Worm (Caenorhabditis elegans) whole organism, mixed stage, embryonic: ENCODE measurements around the gene srt-18.

Experiments
- M03D4.4 ChIP-seq: sonication (generic microtip); optimal IDR thresholded peaks from 2 replicates; lab custom pipeline; 2017; ENCODE audit warnings: mild to moderate bottlenecking, missing genetic modification characterization, missing compliant biosample characterization
- bed-3 ChIP-seq: fragments of 200-800 bp; sonication (Bioruptor generic); optimal IDR thresholded peaks from 3 replicates; lab custom pipeline; 2018; ENCODE audit warnings: mild to moderate bottlenecking, missing genetic modification characterization, moderate library complexity, missing compliant biosample characterization
- ceh-39 ChIP-seq: fragments of 150-350 bp; optimal IDR thresholded peaks from 2 replicates; lab custom pipeline; 2014; ENCODE audit warnings: missing biosample characterization, missing genetic modification characterization
- ceh-83 ChIP-seq: fragments of 200-800 bp; sonication (Bioruptor generic); optimal IDR thresholded peaks from 2 replicates; lab custom pipeline; 2018; ENCODE audit warnings: mild to moderate bottlenecking, missing genetic modification characterization, missing compliant biosample characterization
- ces-1 ChIP-seq: fragments of 150-350 bp; optimal IDR thresholded peaks from 2 replicates; lab custom pipeline; 2014; ENCODE audit warnings: missing biosample characterization, missing genetic modification reagents, missing genetic modification characterization
- cnd-1 ChIP-seq: fragments of 200-800 bp; sonication (Bioruptor generic); optimal IDR thresholded peaks from 2 replicates; lab custom pipeline; 2018; ENCODE audit warnings: mild to moderate bottlenecking, missing genetic modification characterization, missing compliant biosample characterization
- drap-1 ChIP-seq: fragments of 200-800 bp; sonication (Bioruptor generic); optimal IDR thresholded peaks from 3 replicates; lab custom pipeline; 2018; ENCODE audit warnings: mild to moderate bottlenecking, missing genetic modification characterization, missing compliant biosample characterization
- elt-1 ChIP-seq: sonication (generic microtip); optimal IDR thresholded peaks from 2 replicates; lab custom pipeline; 2017; ENCODE audit warnings: missing genetic modification characterization, mild to moderate bottlenecking, missing compliant biosample characterization, antibody characterized with exemption, moderate library complexity, borderline replicate concordance; ENCODE audit not compliant: insufficient read depth
- flh-1 ChIP-seq: fragments of 200-800 bp; sonication (Bioruptor generic); optimal IDR thresholded peaks from 2 replicates; lab custom pipeline; 2018; ENCODE audit warnings: mild to moderate bottlenecking, missing genetic modification characterization, moderate library complexity, missing compliant biosample characterization
- ham-2 ChIP-seq: fragments of 200-800 bp; sonication (Bioruptor generic); optimal IDR thresholded peaks from 2 replicates; lab custom pipeline; 2018; ENCODE audit warnings: mild to moderate bottlenecking, missing genetic modification characterization, missing compliant biosample characterization
- hlh-1 ChIP-seq: fragments of 150-350 bp; optimal IDR thresholded peaks from 2 replicates; lab custom pipeline; 2014; ENCODE audit warnings: missing biosample characterization, missing genetic modification reagents, missing genetic modification characterization
- lin-13 ChIP-seq: fragments of 150-350 bp; optimal IDR thresholded peaks from 2 replicates; lab custom pipeline; 2014; ENCODE audit warnings: missing biosample characterization, missing genetic modification characterization
- lsy-2 ChIP-seq: fragments of 150-350 bp; optimal IDR thresholded peaks from 2 replicates; lab custom pipeline; 2014; ENCODE audit warnings: missing biosample characterization, missing genetic modification characterization
- mep-1 ChIP-seq: fragments of 150-350 bp; optimal IDR thresholded peaks from 2 replicates; lab custom pipeline; 2017; ENCODE audit warnings: missing biosample characterization, missing genetic modification reagents, missing genetic modification characterization, inconsistent platforms
- mls-2 ChIP-seq: sonication (generic microtip); optimal IDR thresholded peaks from 2 replicates; lab custom pipeline; 2016; ENCODE audit warnings: mild to moderate bottlenecking, missing genetic modification characterization, moderate library complexity, missing compliant biosample characterization
- nhr-12 ChIP-seq: fragments of 150-350 bp; optimal IDR thresholded peaks from 2 replicates; lab custom pipeline; 2014; ENCODE audit warnings: missing biosample characterization, missing genetic modification characterization
- nhr-2 ChIP-seq: fragments of 150-350 bp; optimal IDR thresholded peaks from 2 replicates; lab custom pipeline; 2014; ENCODE audit warnings: missing biosample characterization, missing genetic modification characterization
- nhr-237 ChIP-seq: fragments of 150-350 bp; optimal IDR thresholded peaks from 2 replicates; lab custom pipeline; 2014; ENCODE audit warnings: missing biosample characterization, missing genetic modification characterization
- nhr-28 ChIP-seq: fragments of 150-350 bp; optimal IDR thresholded peaks from 2 replicates; lab custom pipeline; 2014; ENCODE audit warnings: missing biosample characterization, missing genetic modification characterization
- nhr-76 ChIP-seq: sonication (generic microtip); optimal IDR thresholded peaks from 2 replicates; lab custom pipeline; 2017; ENCODE audit warnings: missing biosample characterization, missing genetic modification characterization
- pha-4 ChIP-seq: fragments of 150-350 bp; optimal IDR thresholded peaks from 2 replicates; lab custom pipeline; 2018; ENCODE audit warnings: missing biosample characterization, missing genetic modification reagents, missing genetic modification characterization
- sem-2 ChIP-seq: fragments of 200-800 bp; sonication (Bioruptor generic); optimal IDR thresholded peaks from 2 replicates; lab custom pipeline; 2018; ENCODE audit warnings: mild to moderate bottlenecking, missing genetic modification characterization, missing compliant biosample characterization
- snpc-4 ChIP-seq: fragments of 150-350 bp; optimal IDR thresholded peaks from 2 replicates; lab custom pipeline; 2014; ENCODE audit warnings: missing biosample characterization, missing genetic modification characterization
- sptf-1 ChIP-seq: sonication (generic microtip); optimal IDR thresholded peaks from 2 replicates; lab custom pipeline; 2017; ENCODE audit warnings: mild to moderate bottlenecking, missing genetic modification characterization, moderate library complexity, missing compliant biosample characterization
- unc-120 ChIP-seq: sonication (generic microtip); optimal IDR thresholded peaks from 2 replicates; lab custom pipeline; 2017; ENCODE audit warnings: missing genetic modification characterization, missing compliant biosample characterization; ENCODE audit not compliant: poor library complexity, severe bottlenecking
- unc-39 ChIP-seq: fragments of 150-350 bp; optimal IDR thresholded peaks from 2 replicates; lab custom pipeline; 2014; ENCODE audit warnings: missing biosample characterization, missing genetic modification characterization
- zip-8 ChIP-seq: fragments of 150-350 bp; optimal IDR thresholded peaks from 2 replicates; lab custom pipeline; 2014; ENCODE audit warnings: missing biosample characterization, missing genetic modification characterization
- ztf-11 ChIP-seq: fragments of 150-350 bp; optimal IDR thresholded peaks from 2 replicates; lab custom pipeline; 2014; ENCODE audit warnings: missing biosample characterization, missing genetic modification characterization

The srt-18 gene

DNA sequence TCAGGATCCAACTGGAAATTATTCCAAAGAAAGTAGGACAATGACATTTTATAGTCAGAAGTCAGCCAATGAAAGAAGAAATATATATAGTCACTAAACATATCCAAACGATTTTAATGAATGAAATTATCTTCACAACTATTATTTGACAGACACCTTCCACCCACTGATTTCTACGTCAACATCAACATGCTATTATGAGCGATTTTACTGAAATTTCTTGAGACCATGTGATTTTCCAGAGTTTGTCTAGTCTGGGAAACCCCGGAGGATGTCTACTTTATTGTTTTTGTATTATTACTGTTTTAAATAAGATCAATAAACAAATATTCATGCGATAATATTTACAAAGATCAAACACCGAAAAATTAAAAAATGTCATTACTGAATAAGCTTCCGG lies at the start of gene srt-18:
srt-18 (minus strand) TSS at position 101 of the 400 bp plus-strand sequence.
- TF ChIP-seq nhr-2 (tag; lab: Kevin White, UChicago) (no peak), ceh-83 (GFP tag; lab: Kevin White, UChicago) (no peak)
- TF ChIP-seq, all 35 proteins: peak for 0

DNA sequence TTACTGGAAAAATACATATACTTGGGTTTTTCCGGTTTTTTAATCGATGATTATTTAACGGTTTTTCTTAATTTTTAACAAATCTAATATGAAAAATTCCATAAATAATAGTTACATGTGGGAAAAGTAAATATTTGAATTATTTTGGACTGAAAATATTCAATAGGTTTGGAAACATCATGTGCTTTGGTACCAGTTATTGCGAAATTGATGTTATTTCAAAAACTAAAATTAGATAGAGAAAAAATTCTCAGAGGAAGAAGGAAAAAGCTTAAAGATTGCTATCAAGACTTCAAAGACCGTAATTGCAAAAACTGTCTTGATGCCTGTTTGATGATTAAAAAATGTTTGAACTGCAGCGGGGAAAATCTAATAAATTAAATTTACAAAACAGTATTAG lies 49.6 kb upstream of the srt-18 start:
- TF ChIP-seq lin-13, result no peak
- TF ChIP-seq drap-1 (GFP tag; lab: Kevin White, UChicago), result no peak
- TF ChIP-seq sem-2, result no peak
- TF ChIP-seq hlh-1 (tag; lab: Kevin White, UChicago), result no peak
- no peak for TF ChIP-seq flh-1
- TF ChIP-seq unc-39 (tag; lab: Kevin White, UChicago), result no peak
- no peak for TF ChIP-seq nhr-28 (tag; lab: Kevin White, UChicago)
- no peak for TF ChIP-seq zip-8 (tag; lab: Kevin White, UChicago)
- TF ChIP-seq nhr-237 (tag; lab: Kevin White, UChicago), result no peak
- no peak for TF ChIP-seq mep-1 (tag; lab: Kevin White, UChicago)
- no peak for TF ChIP-seq nhr-76 (tag; lab: Kevin White, UChicago)
- TF ChIP-seq unc-120 (tag; lab: Kevin White, UChicago), result no peak
- no peak for TF ChIP-seq lsy-2 (tag; lab: Kevin White, UChicago)
- no peak for TF ChIP-seq ceh-39 (tag; lab: Kevin White, UChicago)
- TF ChIP-seq sptf-1, result no peak
- no peak for TF ChIP-seq ztf-11 (tag; lab: Kevin White, UChicago)
- TF ChIP-seq ces-1, result no peak
- no peak for TF ChIP-seq mls-2
- TF ChIP-seq ceh-83 (GFP tag; lab: Kevin White, UChicago), result no peak

DNA sequence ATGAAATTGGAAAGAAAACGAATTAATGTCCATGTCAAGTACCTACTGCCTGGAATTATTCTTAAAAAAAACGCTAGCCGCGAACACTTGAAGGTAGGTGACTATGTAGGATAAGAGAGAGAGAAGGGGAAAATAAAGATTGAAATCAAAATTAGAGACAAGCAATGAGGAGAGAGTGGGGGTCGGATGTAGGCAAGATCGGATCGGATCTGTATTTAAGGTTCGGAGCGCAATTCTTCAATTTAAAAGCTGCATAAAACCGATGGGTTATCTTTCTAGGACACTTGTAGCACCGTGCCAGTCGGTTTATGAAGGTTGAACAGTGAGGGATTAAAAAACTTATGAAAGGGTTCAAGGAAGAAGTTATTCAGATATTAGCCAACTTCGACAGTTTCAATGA lies 47.7 kb upstream of the srt-18 start:
- TF ChIP-seq ztf-11 (tag; lab: Kevin White, UChicago) (no peak), elt-1 (peak; percentile 64)
- TF ChIP-seq, all 35 proteins: peak for 1

DNA sequence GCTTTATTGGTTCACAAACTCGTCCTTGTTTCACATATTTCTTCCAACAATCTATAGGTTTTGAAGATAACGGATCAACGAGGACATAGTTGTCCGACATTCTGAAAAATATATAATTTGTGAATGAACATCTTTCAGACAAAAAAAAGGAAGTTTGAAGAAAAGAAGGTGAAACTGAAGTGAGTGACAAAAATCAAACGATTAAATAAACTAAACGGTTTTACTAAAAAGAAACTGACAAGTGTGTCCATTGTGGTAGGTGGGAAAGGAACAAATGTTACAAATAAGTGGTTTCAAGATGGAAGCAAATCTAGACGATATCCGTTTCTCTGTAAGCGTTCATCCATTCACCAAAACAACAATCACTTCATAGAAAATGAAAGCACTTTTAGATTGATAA lies 46.9 kb upstream of the srt-18 start, which contains the start of gene C25E10.12:
C25E10.12 (minus strand) TSS at position 101 of the 400 bp plus-strand sequence.
- TF ChIP-seq lin-13, result no peak
- no peak for TF ChIP-seq M03D4.4 (tag; lab: Kevin White, UChicago)

DNA sequence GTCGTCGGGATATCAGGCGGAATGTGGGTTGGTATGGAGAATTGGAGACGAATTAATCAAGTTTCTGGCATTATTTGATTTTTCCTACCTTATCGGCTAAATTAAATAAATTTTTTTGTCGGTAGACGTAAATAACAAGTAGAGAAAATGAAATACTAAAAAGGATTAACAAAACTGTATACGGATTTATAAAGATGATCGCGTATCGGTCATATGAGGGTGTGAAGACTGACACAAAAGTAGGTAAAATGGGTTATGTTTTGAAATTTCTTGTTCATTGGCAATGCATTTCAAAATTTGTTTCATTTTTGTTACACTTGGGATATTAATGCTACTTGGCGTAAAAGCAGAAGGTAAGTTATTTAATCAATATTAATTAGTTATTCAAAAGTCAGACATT lies 44.0 kb upstream of the srt-18 start, which contains the start of the genes C25E10.16 and C25E10.13:
C25E10.16 (minus strand) TSS at position 101 of the 400 bp plus-strand sequence.
C25E10.13 (plus strand) TSS at position 256 of the 400 bp plus-strand sequence.
- TF ChIP-seq zip-8 (tag; lab: Kevin White, UChicago) (no peak), mls-2 (no peak), nhr-76 (tag; lab: Kevin White, UChicago) (no peak), ces-1 (no peak), bed-3 (GFP tag; lab: Kevin White, UChicago) (no peak), nhr-12 (tag; lab: Kevin White, UChicago) (no peak), flh-1 (no peak), ceh-83 (GFP tag; lab: Kevin White, UChicago) (no peak)

DNA sequence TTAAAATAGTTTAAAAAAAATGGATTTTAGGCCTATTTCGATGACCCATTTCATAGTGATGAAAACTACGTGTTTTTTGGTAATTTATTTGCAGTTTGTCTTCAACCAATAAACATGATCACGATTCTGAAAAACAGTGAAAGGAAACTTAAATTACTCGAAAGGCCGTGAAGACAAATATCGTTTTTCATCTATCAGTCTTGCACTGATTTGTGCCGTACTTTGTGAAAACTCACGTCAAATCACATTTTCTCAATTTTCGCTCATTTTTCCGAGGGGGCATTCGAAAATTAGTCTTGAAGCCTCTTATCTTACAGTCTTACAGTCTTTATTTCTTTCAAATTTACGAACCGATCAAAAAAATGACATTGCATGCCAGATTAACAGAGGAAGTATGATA lies 43.2 kb upstream of the srt-18 start, which contains the start of gene C25E10.11:
C25E10.11 (minus strand) TSS at position 101 of the 400 bp plus-strand sequence.
- TF ChIP-seq zip-8 (tag; lab: Kevin White, UChicago) (no peak), sem-2 (no peak)

DNA sequence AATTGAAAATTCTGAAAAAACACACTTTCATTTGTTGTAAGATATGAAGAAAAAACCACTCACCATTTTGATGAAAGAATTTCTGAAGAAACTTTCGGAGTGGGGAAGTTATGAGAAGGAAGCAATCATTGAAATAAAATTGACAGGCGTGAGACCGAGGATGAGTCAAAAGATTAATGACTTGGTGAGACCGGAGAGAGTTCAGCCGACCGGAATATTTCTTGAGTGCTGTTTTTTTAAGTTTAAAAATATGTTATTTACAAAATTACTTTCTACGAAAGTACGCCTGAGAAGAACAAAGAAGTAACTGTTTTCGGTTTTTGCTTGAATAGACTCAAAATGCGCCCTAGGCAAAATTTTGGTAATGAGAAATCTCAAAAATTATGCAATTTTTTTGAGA lies 40.8 kb upstream of the srt-18 start, which contains the start of gene C25E10.10:
C25E10.10 (minus strand) TSS at position 101 of the 400 bp plus-strand sequence.
- TF ChIP-seq nhr-237 (tag; lab: Kevin White, UChicago) (no peak), elt-1 (no peak), unc-120 (tag; lab: Kevin White, UChicago) (no peak), pha-4 (tag; lab: Kevin White, UChicago) (no peak), mls-2 (no peak), snpc-4 (tag; lab: Kevin White, UChicago) (no peak), drap-1 (GFP tag; lab: Kevin White, UChicago) (no peak), nhr-12 (tag; lab: Kevin White, UChicago) (no peak), ham-2 (GFP tag; lab: Kevin White, UChicago) (no peak), M03D4.4 (tag; lab: Kevin White, UChicago) (no peak), ztf-11 (tag; lab: Kevin White, UChicago) (no peak), nhr-76 (tag; lab: Kevin White, UChicago) (no peak), cnd-1 (no peak), mep-1 (tag; lab: Kevin White, UChicago) (no peak), hlh-1 (tag; lab: Kevin White, UChicago) (no peak)
